Worm (Caenorhabditis elegans): Measurements from ENCODE around the gene xpo-3.
"Not testable (repeated sequence)": the region's sequence is repeated elsewhere in the genome, so short reads cannot be mapped to it uniquely, and the experiment has no call there.

Gene xpo-3

DNA sequence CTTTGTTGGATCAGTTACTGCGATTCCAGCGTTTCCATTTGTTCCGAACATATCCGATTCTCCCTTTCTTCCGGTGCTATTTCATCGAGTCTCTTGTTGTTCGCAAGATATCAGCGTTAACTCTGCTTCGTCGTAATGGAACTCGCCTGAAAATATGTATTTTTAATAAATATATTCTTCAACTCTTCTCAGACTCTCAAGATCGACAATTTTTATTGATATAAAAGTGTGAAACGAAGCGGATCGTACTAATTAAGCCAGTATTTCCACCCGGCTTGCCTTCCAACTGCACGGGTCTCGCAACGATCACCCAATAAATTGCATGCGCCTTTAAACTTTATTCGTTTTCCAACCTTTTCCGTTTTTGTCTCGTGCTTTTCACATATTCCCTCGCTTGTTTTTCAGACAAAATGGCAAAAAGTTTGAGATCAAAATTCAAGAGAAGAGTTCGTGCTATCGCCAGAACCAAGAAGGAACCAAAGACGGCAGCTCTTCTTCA is at the start of gene xpo-3, which contains the start of gene C49H3.3:
Gene xpo-3, minus strand, starts transcription at position 51 of the 499 bp plus-strand sequence.
Gene C49H3.3, plus strand, starts transcription at position 369 of the 499 bp plus-strand sequence.
- TF ChIP-seq dao-5 (tag; optimal IDR thresholded peaks at IDR 0.05), result no peak
- peak; percentile 79 for TF ChIP-seq W03F9.2 (tag; optimal IDR thresholded peaks at IDR 0.05)

DNA sequence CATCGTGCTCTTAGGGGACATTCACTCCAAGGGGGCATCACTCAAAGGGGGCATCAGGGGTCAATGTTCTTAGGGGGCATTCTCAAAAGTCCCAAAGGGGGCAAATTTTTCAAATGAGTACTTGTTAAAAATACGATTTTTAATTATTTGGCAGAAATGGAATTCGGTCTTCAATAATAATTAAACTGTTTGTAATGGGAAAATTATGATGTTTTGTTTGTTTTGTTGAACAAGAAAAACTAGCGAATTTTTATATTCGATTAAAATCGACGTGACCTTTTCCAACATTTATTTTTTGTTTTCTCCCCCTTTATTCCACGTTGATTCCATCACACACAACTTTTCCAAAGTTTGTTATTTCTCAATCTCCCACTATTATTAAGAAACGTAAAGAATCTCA is 43.2 kb upstream of the xpo-3 start, which contains the start of gene F57H12.5:
Gene F57H12.5, plus strand, starts transcription at position 301 of the 400 bp plus-strand sequence.
- TF ChIP-seq W03F9.2 (tag; optimal IDR thresholded peaks at IDR 0.05), result no peak
- TF ChIP-seq him-1 (tag; optimal IDR thresholded peaks at IDR 0.05), result no peak
- TF ChIP-seq dao-5 (tag; optimal IDR thresholded peaks at IDR 0.05), result no peak

DNA sequence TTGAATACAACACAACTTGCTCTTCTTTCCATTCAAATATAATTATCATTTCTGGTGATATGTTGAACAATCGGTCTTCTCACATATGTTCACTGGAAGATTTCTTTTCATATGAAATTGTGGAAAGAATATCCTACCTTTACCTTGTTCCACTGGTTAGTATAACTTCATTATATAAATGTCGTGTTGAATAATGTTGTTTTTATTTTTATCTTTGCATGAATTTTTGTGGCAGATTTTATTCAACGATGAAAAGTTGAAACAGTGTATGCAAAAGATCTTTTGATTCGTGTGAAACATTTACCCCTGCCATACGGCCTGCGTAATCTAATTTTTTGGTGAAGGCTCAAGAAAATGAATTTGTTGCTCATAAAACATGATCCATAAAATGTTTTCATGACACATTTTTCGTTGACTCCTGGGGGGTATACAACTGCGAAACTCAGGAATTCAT is 38.1 kb upstream of the xpo-3 start:
- TF ChIP-seq W03F9.2 (tag; optimal IDR thresholded peaks at IDR 0.05) (no peak), dao-5 (tag; optimal IDR thresholded peaks at IDR 0.05) (no peak), him-1 (tag; optimal IDR thresholded peaks at IDR 0.05) (no peak)

DNA sequence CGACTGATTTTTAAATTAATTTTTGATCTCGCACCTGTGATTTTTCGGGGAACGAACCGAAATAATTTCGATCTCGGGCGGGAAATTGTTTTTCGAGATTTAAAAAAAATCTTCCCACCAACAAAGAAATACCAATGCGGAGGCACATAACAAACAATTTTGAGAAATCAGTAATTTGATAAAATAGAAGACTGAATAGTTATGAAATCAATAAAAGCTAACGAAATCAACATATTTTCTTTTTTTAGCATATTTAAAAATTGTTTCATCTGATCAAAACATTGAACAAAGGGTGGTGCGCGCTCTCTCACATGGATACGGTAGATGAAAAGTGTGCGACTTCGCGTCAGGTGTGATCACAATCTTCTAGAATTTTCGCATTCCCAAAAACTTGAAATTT is 34.3 kb upstream of the xpo-3 start:
- no peak for TF ChIP-seq him-1 (tag; optimal IDR thresholded peaks at IDR 0.05)

DNA sequence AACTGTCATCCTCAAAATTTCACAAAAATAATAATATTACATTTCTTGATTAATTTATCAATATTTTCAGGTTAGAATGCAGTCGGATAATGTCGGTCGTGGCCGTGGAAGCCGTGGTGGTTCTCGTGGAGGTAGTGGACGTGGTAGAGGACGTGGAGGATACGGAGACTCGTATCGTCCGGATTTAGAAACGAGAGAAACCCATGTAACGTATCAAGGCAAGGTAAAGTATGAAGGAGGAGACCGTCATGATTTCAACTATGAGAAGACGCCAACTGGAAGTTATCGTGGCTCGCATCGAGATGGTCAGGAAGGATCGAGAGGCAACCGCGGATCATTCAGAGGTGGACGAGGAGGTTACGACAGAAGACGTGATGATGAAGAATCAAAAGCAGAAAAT is 33.7 kb upstream of the xpo-3 start, which contains the start of gene frpr-10:
Gene frpr-10, plus strand, starts transcription at position 301 of the 400 bp plus-strand sequence.
- no peak for TF ChIP-seq W03F9.2 (tag; optimal IDR thresholded peaks at IDR 0.05)
- TF ChIP-seq him-1 (tag; optimal IDR thresholded peaks at IDR 0.05), result no peak
- no peak for TF ChIP-seq dao-5 (tag; optimal IDR thresholded peaks at IDR 0.05)

DNA sequence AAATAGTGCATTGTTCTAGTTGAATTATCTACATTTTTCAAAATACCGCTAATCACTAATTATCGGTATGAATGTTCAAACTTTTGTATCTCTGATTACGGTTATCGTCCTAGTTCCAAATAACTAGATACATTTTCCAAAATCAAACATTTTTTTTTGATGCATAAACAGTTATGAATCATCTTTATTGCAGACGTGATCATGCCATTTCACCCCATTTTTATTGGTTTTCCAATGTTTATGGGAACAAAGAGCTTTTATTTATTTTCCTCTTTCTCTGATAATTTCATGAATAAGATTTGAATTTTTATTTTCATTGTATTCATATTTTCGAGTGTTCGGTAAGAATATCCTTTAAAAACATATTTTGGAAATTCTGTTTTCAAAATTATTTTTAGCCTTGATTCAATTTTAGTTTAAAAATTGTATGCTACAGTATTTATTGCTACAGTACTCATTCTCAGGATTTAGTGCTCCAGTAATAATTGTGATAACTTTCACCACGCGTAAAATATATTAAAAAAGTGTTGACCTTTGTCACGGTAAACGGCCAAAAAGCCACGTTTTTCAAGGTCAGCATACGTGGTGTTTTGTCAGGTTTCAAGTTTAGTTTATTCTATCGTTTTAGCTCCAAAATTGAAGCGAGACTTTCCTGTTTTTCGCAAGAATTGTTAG is 32.9 kb upstream of the xpo-3 start, which contains the start of gene csr-1:
Gene csr-1, plus strand, starts transcription at position 625 of the 675 bp plus-strand sequence.
- TF ChIP-seq him-1 (tag; optimal IDR thresholded peaks at IDR 0.05) (no peak), dao-5 (tag; optimal IDR thresholded peaks at IDR 0.05) (no peak), W03F9.2 (tag; optimal IDR thresholded peaks at IDR 0.05) (no peak)

DNA sequence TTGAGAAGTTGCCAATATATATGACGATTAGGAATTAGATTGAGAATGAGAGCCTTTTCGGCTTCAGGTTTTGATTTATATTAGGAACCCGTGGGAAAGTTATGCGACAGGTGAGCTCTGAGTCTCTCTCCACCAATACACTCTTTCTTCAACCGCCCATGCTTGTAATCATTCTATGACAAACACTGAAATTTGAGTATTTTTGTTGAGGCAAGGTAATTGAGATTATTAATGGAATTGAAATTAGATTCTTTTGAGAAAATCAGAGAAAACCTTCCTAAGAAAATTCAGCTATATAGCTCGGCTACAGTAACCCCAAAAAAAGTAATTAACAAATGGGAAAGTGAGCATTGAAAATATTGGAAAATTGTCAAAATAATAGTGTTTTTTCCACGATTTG is 32.0 kb upstream of the xpo-3 start, which contains the start of gene ceh-19:
Gene ceh-19, minus strand, starts transcription at position 101 of the 400 bp plus-strand sequence.
- no peak for TF ChIP-seq W03F9.2 (tag; optimal IDR thresholded peaks at IDR 0.05)
- no peak for TF ChIP-seq dao-5 (tag; optimal IDR thresholded peaks at IDR 0.05)
- no peak for TF ChIP-seq him-1 (tag; optimal IDR thresholded peaks at IDR 0.05)

DNA sequence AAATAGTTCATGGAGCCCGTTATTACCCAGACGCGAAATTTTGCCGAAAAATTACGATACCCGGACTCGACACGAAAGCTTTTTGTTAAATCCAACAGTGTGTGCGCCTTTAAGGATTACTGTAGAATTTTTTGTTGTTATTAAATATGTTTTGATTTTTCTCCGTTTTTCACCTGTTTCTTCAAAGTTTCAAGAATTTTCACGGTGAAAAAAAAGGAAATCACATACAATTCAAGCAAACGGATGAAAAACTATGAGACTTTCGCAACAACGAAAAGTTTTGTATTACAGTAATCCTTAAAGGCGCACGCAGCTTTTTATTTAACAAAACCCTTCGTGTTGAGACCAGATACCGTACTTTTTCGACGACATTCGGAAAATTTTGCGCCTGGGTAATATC is 30.2 kb upstream of the xpo-3 start:
- TF ChIP-seq dao-5 (tag; optimal IDR thresholded peaks at IDR 0.05) (no peak), him-1 (tag; optimal IDR thresholded peaks at IDR 0.05) (no peak), W03F9.2 (tag; optimal IDR thresholded peaks at IDR 0.05) (no peak)

DNA sequence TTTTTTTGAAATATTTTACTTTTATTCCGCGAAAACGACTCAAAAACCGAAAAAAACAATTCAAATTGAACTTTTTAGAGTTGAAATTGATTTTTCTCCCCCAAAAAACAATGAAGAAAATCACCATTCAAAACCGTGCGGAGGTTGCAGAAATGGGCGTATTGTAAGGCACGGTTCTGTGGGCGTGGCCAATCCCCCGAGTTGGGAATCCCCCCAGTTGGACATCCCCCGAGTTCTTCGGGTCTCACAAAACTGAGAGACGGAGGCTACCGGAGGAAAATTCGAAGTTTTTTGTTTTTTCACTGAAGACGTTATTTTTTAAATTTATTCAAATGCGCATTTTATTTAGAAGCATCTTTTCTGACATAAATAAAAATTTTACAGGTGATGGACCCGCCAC is 24.5 kb upstream of the xpo-3 start, which contains the start of gene mcm-3AP:
Gene mcm-3AP, plus strand, starts transcription at position 383 of the 400 bp plus-strand sequence.
- not testable (repeated sequence) for TF ChIP-seq W03F9.2, him-1, dao-5 (tag; optimal IDR thresholded peaks at IDR 0.05)

DNA sequence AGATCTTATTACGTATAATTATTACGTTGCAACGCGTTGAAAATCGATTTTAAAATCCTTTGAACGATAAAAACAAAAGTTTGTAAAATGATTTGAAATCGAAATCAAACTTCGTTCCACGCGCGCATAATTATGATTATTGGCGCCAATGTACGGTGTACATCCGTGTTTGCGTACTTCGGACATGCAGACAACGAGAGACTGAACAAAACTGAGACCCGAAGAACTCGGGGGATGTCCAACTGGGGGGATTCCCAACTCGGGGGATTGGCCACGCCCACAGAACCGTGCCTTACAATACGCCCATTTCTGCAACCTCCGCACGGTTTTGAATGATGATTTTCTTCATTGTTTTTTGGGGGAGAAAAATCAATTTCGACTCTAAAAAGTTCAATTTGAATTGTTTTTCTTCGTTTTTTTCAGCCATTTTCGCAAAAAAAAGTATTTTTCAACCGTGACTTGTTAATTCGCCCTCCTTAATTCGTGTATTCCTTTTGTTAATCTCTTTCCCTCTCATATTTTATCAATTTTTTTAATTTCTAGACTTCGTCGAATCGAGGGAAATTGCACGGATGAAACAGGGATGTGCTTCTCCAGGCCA is 23.2 kb upstream of the xpo-3 start, which contains the start of gene F20D12.12:
Gene F20D12.12, plus strand, starts transcription at position 542 of the 601 bp plus-strand sequence.
- peak; percentile 46 for TF ChIP-seq W03F9.2 (tag; optimal IDR thresholded peaks at IDR 0.05)

DNA sequence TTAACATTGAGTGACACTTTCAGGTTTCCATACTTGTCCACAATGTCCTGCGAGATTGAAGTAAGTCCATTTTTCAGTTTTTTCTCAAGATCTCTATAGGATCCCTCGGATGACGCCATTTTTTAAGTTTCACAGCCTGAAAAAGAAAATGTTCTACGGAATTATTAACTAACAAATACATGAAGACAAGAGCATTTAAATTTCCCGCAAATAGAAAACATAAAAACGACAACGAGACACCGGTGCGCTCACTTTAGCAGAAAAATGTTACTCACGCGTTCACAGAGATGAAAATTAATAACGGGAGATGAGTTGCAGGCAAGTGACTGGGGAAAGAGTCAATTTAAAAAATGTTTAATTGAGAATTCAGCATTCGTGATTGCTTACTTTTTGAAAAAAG is 22.6 kb upstream of the xpo-3 start, which contains the start of gene czw-1:
Gene czw-1, minus strand, starts transcription at position 369 of the 400 bp plus-strand sequence.
- no peak for TF ChIP-seq him-1 (tag; optimal IDR thresholded peaks at IDR 0.05)
- no peak for TF ChIP-seq W03F9.2 (tag; optimal IDR thresholded peaks at IDR 0.05)
- no peak for TF ChIP-seq dao-5 (tag; optimal IDR thresholded peaks at IDR 0.05)

DNA sequence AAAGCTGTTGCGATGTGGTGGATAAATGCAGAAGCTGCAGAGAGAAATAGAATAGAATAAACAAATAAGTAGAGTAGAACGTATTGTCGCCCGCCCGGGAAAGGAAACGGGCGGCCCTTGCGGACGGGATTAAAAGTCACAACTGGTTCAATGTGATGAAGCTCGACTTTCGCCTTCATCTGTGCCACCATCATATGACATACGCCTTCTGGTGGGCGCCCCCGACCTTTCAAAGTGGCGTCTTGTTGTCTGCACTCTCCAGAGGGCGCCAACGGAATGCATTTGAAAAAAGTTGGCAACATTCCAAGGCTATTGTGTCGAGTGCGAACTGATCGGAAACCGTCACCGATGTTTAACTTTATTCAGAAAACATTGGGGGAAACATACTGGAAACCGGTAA is 19.4 kb upstream of the xpo-3 start:
- TF ChIP-seq dao-5 (tag; optimal IDR thresholded peaks at IDR 0.05), result no peak
- TF ChIP-seq W03F9.2 (tag; optimal IDR thresholded peaks at IDR 0.05), result no peak
- no peak for TF ChIP-seq him-1 (tag; optimal IDR thresholded peaks at IDR 0.05)

DNA sequence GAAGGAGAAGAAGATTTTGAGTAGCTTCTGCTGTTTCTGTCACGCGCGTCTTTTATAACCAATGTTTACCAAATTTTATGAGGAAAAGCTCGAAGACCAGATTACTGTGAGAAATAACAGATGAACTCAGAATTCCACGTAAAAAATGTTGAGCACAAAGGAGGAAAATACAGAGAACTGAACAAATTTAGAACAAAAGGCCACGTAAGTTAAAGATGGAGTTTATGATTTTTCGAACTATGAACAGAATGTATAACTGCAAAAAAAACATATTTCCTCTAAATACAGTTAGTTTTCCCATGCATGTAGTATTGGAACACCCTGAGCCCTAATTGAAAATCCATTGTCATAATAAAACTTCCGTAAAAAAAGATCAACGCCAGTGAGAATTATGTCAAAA is 17.1 kb upstream of the xpo-3 start, which contains the start of gene exc-9:
Gene exc-9, minus strand, starts transcription at position 101 of the 400 bp plus-strand sequence.
- TF ChIP-seq him-1 (tag; optimal IDR thresholded peaks at IDR 0.05) (no peak), dao-5 (tag; optimal IDR thresholded peaks at IDR 0.05) (no peak), W03F9.2 (tag; optimal IDR thresholded peaks at IDR 0.05) (no peak)

DNA sequence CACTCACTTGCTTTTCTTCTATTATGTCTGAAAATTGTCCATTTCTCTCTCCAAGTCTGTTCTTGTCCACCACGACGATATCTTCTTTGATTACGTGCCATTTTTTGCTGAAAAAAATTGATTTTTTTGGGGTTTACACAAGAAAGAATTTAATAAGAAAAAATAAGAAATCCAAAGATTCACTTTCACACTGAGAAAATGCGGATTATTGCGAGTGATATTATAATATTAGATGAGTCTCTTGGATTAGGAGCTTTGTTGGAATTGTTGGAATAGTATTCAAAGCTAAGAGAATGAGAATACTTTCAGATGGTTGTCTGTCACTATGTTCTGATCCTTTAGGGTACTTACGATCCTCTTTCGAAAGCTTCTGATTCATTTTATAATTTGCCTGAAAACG is 15.0 kb upstream of the xpo-3 start, which contains the start of gene F20D12.7:
Gene F20D12.7, minus strand, starts transcription at position 101 of the 400 bp plus-strand sequence.
- TF ChIP-seq W03F9.2 (tag; optimal IDR thresholded peaks at IDR 0.05), result no peak
- TF ChIP-seq him-1 (tag; optimal IDR thresholded peaks at IDR 0.05), result no peak
- TF ChIP-seq dao-5 (tag; optimal IDR thresholded peaks at IDR 0.05), result no peak

Measured in whole organism, L4/young adult.